Fruit fly (Drosophila melanogaster) whole organism, prepupa: ENCODE results near the gene CG1951.
A peak's percentile ranks its signal among the peaks of the same experiment; 100 is the strongest.

Experiments used
- CG10631 ChIP-seq: fragments of 200-800 bp; sonication (Bioruptor generic); optimal IDR thresholded peaks from 2 replicates; lab custom pipeline; 2016; ENCODE audit warnings: missing biosample characterization, missing genetic modification characterization
- CG11294 ChIP-seq: fragments of 200-800 bp; sonication (Bioruptor generic); IDR thresholded peaks from 2 replicates; pipeline ENCODE4 v1.3.6; 2022; ENCODE audit warnings: missing biosample characterization, missing genetic modification characterization
- CG11762 ChIP-seq: fragments of 200-800 bp; sonication (Bioruptor generic); optimal IDR thresholded peaks from 3 replicates; lab custom pipeline; 2016; ENCODE audit warnings: missing biosample characterization, missing genetic modification characterization; ENCODE audit not compliant: insufficient read depth
- CG11902 ChIP-seq: fragments of 200-800 bp; sonication (Bioruptor generic); optimal IDR thresholded peaks from 3 replicates; lab custom pipeline; 2016; ENCODE audit warnings: missing biosample characterization, missing genetic modification characterization
- CG1621 ChIP-seq: fragments of 200-800 bp; sonication (Bioruptor generic); optimal IDR thresholded peaks from 3 replicates; lab custom pipeline; 2018; ENCODE audit warnings: missing biosample characterization, mild to moderate bottlenecking, missing genetic modification characterization
- CG16779 ChIP-seq: fragments of 200-800 bp; sonication (Bioruptor generic); optimal IDR thresholded peaks from 3 replicates; lab custom pipeline; 2017; ENCODE audit warnings: missing biosample characterization, mild to moderate bottlenecking, missing genetic modification characterization
- CG32006 ChIP-seq: fragments of 200-800 bp; sonication (Bioruptor generic); optimal IDR thresholded peaks from 3 replicates; lab custom pipeline; 2017; ENCODE audit warnings: missing biosample characterization, mild to moderate bottlenecking, missing genetic modification characterization
- CG3919 ChIP-seq: fragments of 200-800 bp; sonication (Bioruptor generic); optimal IDR thresholded peaks from 3 replicates; lab custom pipeline; 2016; ENCODE audit warnings: missing biosample characterization, missing genetic modification characterization
- CG4318 ChIP-seq: fragments of 200-800 bp; sonication (Bioruptor generic); optimal IDR thresholded peaks from 3 replicates; lab custom pipeline; 2017; ENCODE audit warnings: missing biosample characterization, mild to moderate bottlenecking, missing genetic modification characterization
- CG6163 ChIP-seq: fragments of 200-800 bp; sonication (Bioruptor generic); IDR thresholded peaks from 3 replicates; pipeline ENCODE4 v1.3.6; 2022; ENCODE audit warnings: missing biosample characterization, missing genetic modification characterization
- CG6792 ChIP-seq: fragments of 200-800 bp; sonication (Bioruptor generic); optimal IDR thresholded peaks from 3 replicates; lab custom pipeline; 2016; ENCODE audit warnings: missing biosample characterization, missing genetic modification characterization
- CG6808 ChIP-seq: fragments of 200-800 bp; sonication (Bioruptor generic); optimal IDR thresholded peaks from 3 replicates; lab custom pipeline; 2017; ENCODE audit warnings: missing biosample characterization, missing genetic modification characterization, mild to moderate bottlenecking, moderate library complexity, missing genetic modification reagents
- CG6854 ChIP-seq: fragments of 200-800 bp; sonication (Bioruptor generic); optimal IDR thresholded peaks from 2 replicates; lab custom pipeline; 2017; ENCODE audit warnings: missing biosample characterization, mild to moderate bottlenecking, missing genetic modification characterization
- CG7368 ChIP-seq: fragments of 200-800 bp; sonication (Bioruptor generic); optimal IDR thresholded peaks from 3 replicates; lab custom pipeline; 2016; ENCODE audit warnings: missing biosample characterization, missing genetic modification characterization
- CG8119 ChIP-seq: fragments of 200-800 bp; sonication (Bioruptor generic); IDR thresholded peaks from 3 replicates; pipeline ENCODE4 v1.3.6; 2022; ENCODE audit warnings: missing biosample characterization, missing genetic modification characterization
- CG9139 ChIP-seq: fragments of 200-800 bp; sonication (Bioruptor generic); optimal IDR thresholded peaks from 3 replicates; lab custom pipeline; 2017; ENCODE audit warnings: missing biosample characterization, mild to moderate bottlenecking, missing genetic modification characterization
- Eip75B ChIP-seq: fragments of 200-800 bp; sonication (Bioruptor generic); optimal IDR thresholded peaks from 3 replicates; lab custom pipeline; 2016; ENCODE audit warnings: missing biosample characterization, missing genetic modification characterization
- Eip93F ChIP-seq: fragments of 200-800 bp; sonication (Bioruptor generic); optimal IDR thresholded peaks from 2 replicates; lab custom pipeline; 2016; ENCODE audit warnings: missing biosample characterization, mild to moderate bottlenecking, missing genetic modification characterization
- Ets96B ChIP-seq: fragments of 200-800 bp; optimal IDR thresholded peaks from 2 replicates; lab custom pipeline; 2019; ENCODE audit warnings: missing biosample characterization, mild to moderate bottlenecking, missing genetic modification characterization, moderate library complexity
- Gug ChIP-seq: fragments of 200-800 bp; sonication (Bioruptor generic); IDR thresholded peaks from 2 replicates; pipeline ENCODE4 v1.3.6; 2022; ENCODE audit warnings: missing biosample characterization, missing genetic modification characterization
- Hr38 ChIP-seq: sonication (Bioruptor generic); optimal IDR thresholded peaks from 2 replicates; lab custom pipeline; 2016; ENCODE audit warnings: missing biosample characterization, missing genetic modification characterization
- Hr39 ChIP-seq: fragments of 200-800 bp; sonication (Bioruptor generic); optimal IDR thresholded peaks from 2 replicates; lab custom pipeline; 2016; ENCODE audit warnings: missing biosample characterization, missing genetic modification characterization
- Hr4 ChIP-seq: fragments of 200-800 bp; sonication (Bioruptor generic); optimal IDR thresholded peaks from 3 replicates; lab custom pipeline; 2016; ENCODE audit warnings: missing biosample characterization, missing genetic modification characterization
- Lpt ChIP-seq: fragments of 200-800 bp; sonication (Bioruptor generic); optimal IDR thresholded peaks from 3 replicates; lab custom pipeline; 2016; ENCODE audit warnings: missing biosample characterization, missing genetic modification characterization
- Met ChIP-seq: fragments of 200-800 bp; sonication (Bioruptor generic); optimal IDR thresholded peaks from 3 replicates; lab custom pipeline; 2016; ENCODE audit warnings: missing biosample characterization, missing genetic modification characterization
- OdsH ChIP-seq: fragments of 200-800 bp; sonication (Bioruptor generic); optimal IDR thresholded peaks from 3 replicates; lab custom pipeline; 2016; ENCODE audit warnings: missing biosample characterization, missing genetic modification characterization
- Smox ChIP-seq: fragments of 200-800 bp; sonication (Bioruptor generic); optimal IDR thresholded peaks from 3 replicates; lab custom pipeline; 2016; ENCODE audit warnings: missing biosample characterization, missing genetic modification characterization
- Sox15 ChIP-seq: fragments of 200-800 bp; sonication (Bioruptor generic); optimal IDR thresholded peaks from 3 replicates; lab custom pipeline; 2016; ENCODE audit warnings: missing biosample characterization, missing genetic modification characterization
- achi ChIP-seq: fragments of 200-800 bp; sonication (Bioruptor generic); optimal IDR thresholded peaks from 3 replicates; lab custom pipeline; 2016; ENCODE audit warnings: missing biosample characterization, missing genetic modification characterization
- cyc ChIP-seq: fragments of 200-800 bp; sonication (Bioruptor generic); optimal IDR thresholded peaks from 3 replicates; lab custom pipeline; 2016; ENCODE audit warnings: missing biosample characterization, missing genetic modification characterization
- dsx ChIP-seq: fragments of 200-800 bp; optimal IDR thresholded peaks from 3 replicates; lab custom pipeline; 2019; ENCODE audit warnings: missing biosample characterization, mild to moderate bottlenecking, missing genetic modification characterization, moderate library complexity; ENCODE audit not compliant: poor library complexity, severe bottlenecking
- eg ChIP-seq: fragments of 200-800 bp; sonication (Bioruptor generic); IDR thresholded peaks from 3 replicates; pipeline ENCODE4 v1.3.6; 2022; ENCODE audit warnings: missing biosample characterization, missing genetic modification characterization
- esn ChIP-seq: fragments of 200-800 bp; sonication (Bioruptor generic); optimal IDR thresholded peaks from 2 replicates; lab custom pipeline; 2016; ENCODE audit warnings: missing biosample characterization, mild to moderate bottlenecking, missing genetic modification characterization, moderate library complexity
- fd85E ChIP-seq: fragments of 200-800 bp; sonication (Bioruptor generic); optimal IDR thresholded peaks from 3 replicates; lab custom pipeline; 2016; ENCODE audit warnings: missing biosample characterization, missing genetic modification characterization
- lz ChIP-seq: fragments of 200-800 bp; sonication (Bioruptor generic); optimal IDR thresholded peaks from 3 replicates; lab custom pipeline; 2016; ENCODE audit warnings: missing biosample characterization, missing genetic modification characterization
- net ChIP-seq: fragments of 200-800 bp; sonication (Bioruptor generic); optimal IDR thresholded peaks from 3 replicates; lab custom pipeline; 2016; ENCODE audit warnings: missing biosample characterization, missing genetic modification characterization
- salr ChIP-seq, 2 experiments: fragments of 200-800 bp; sonication (Bioruptor generic); optimal IDR thresholded peaks; 3 replicates each; lab custom pipeline; 2016 to 2018; ENCODE audit warnings: missing biosample characterization in 2 of 2, missing genetic modification characterization in 2 of 2, mild to moderate bottlenecking in 1 of 2
- spab ChIP-seq: fragments of 200-800 bp; sonication (Bioruptor generic); optimal IDR thresholded peaks from 2 replicates; lab custom pipeline; 2017; ENCODE audit warnings: missing biosample characterization, mild to moderate bottlenecking, missing genetic modification characterization, missing genetic modification reagents
- svp ChIP-seq: fragments of 200-800 bp; sonication (Bioruptor generic); peaks from one replicate; lab custom pipeline; 2016; ENCODE audit warnings: missing biosample characterization, missing genetic modification characterization
- topi ChIP-seq: fragments of 200-800 bp; sonication (Bioruptor generic); optimal IDR thresholded peaks from 3 replicates; lab custom pipeline; 2016; ENCODE audit warnings: missing biosample characterization, missing genetic modification characterization

The CG1951 gene

DNA sequence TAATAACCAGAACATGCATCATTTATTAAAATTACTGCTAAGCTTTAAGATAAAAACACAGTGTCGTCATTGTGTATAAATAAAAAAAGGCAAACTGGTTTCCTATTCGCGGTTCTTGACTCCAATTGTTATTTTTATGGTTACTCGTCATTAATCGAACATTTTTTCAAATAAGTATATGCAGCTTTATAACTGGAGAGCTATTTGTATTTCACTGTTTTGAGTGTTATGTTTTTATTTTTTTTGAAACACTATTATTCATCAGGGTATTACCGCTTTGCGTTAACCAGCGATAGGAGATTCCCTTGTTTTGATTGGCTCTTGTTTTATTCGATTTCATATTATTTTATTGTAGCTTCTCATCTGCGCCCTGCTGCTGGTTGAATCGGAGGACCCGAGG lies 15.9 kb upstream of the CG1951 start (continued):
- TF ChIP-seq CG32006 (GFP tag; lab: Kevin White, UChicago): peak; percentile 23

- TF ChIP-seq CG11762: no peak
- TF ChIP-seq eg (GFP tag; lab: Robert Waterston, UW): 0 out of 3 replicates have a peak, but pooled peaks have one; percentile 18
- TF ChIP-seq, all 60 proteins: peak for 1
Observed at dm6 chr3R:29020366-29020765, 6.7 kb upstream of the CG1951 start, which contains the start of gene wat. wat (minus strand) TSS chr3R:29020406.

DNA sequence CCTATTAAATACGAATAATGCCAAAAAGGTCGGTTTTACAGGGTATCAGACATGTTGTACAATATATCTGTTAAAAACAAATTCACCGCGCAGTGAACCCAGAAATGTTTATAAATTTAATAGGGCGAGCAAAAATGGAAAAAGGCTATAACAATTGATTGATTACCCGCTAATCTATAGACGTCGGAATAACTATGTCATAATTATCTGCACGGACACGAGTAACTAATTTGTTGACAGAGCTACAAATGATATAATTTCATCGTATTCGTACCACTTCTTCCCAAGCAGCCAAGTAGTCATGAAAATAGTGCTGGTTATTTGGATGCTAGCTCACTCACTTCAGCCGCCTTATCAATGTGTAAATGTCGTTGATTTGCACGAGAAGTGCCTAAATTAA lies 2.4 kb upstream of the CG1951 start, which contains the start of gene CG14518:
Gene CG14518, plus strand, starts transcription at position 301 of the 400 bp plus-strand sequence.
- TF ChIP-seq CG6163 (GFP tag; lab: Robert Waterston, UW) (no peak), lz (no peak), CG6854 (GFP tag; lab: Kevin White, UChicago) (no peak), esn (no peak), dsx (GFP tag; lab: Kevin White, UChicago) (no peak), CG10631 (GFP tag; lab: Kevin White, UChicago) (no peak), Eip93F (GFP tag; lab: Kevin White, UChicago) (no peak), Hr39 (GFP tag; lab: Kevin White, UChicago) (no peak), Hr38 (GFP tag; lab: Kevin White, UChicago) (no peak)

- no peak for TF ChIP-seq CG4318 (GFP tag; lab: Kevin White, UChicago)
- TF ChIP-seq Met (GFP tag; lab: Kevin White, UChicago): no peak
- no peak for TF ChIP-seq CG1621
- no peak for TF ChIP-seq CG11902 (GFP tag; lab: Kevin White, UChicago)
- TF ChIP-seq cyc (GFP tag; lab: Kevin White, UChicago): no peak
- no peak for TF ChIP-seq Eip75B
- TF ChIP-seq Hr38 (GFP tag; lab: Kevin White, UChicago): no peak
- TF ChIP-seq fd85E (GFP tag; lab: Kevin White, UChicago): no peak
- no peak for TF ChIP-seq CG11294 (GFP tag; lab: Robert Waterston, UW)
- TF ChIP-seq Hr39 (GFP tag; lab: Kevin White, UChicago): no peak
- TF ChIP-seq CG7368 (GFP tag; lab: Kevin White, UChicago): no peak
- no peak for TF ChIP-seq salr (GFP tag; optimal IDR thresholded peaks at IDR 0.05; lab: Kevin White, UChicago)
- no peak for TF ChIP-seq OdsH (GFP tag; lab: Kevin White, UChicago)
- TF ChIP-seq lz: no peak
- TF ChIP-seq CG16779: no peak
Observed at dm6 chr3R:29032542-29032941, 5.5 kb downstream of the CG1951 start, which contains the start of gene Ssl2. Ssl2 (minus strand) TSS chr3R:29032642.

DNA sequence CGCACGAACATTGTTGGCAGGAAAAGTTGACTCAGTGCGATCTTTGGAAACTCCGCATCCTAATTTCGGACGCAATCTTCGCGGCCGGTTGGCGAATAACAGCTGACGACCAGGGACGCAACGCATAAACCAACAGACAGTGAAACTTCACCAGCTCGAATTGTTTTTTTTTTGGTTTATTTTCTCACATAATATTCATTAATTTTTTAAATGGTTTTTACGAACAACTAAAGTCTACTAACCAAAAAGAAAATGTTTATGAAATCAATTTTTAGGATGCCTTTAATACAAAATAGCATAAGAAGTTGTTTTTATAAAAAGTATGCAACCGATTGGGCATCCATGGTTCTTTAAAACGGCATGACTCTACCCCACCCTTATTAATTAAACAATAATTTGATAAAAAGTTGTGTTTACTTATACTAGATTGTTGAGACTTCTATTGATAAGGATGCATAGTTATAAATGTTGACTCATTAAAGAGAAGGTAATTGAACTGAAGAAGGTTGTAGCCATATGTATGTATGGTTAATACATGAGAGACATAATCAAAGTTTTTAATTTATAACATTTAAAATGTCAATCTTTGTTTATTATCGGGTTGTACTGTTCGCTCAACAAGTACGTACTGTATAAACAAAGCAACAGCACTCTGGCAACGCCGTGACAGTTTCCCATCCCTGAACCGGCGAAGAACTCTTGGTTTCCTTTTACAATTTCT lies 7.0 kb downstream of the CG1951 start, which contains the start of the genes beta4GalNAcTB and Cpsf100:
Gene beta4GalNAcTB, minus strand, starts transcription at position 100 of the 721 bp plus-strand sequence.
Gene Cpsf100, plus strand, starts transcription at position 665 of the 721 bp plus-strand sequence.
- TF ChIP-seq Hr4 (GFP tag; lab: Kevin White, UChicago): peak; percentile 68
- peak; percentile 64 for TF ChIP-seq spab
- no peak for TF ChIP-seq fd85E (GFP tag; lab: Kevin White, UChicago)
- TF ChIP-seq Lpt (GFP tag; lab: Kevin White, UChicago): peak; percentile 51
- TF ChIP-seq CG6808 (GFP tag; lab: Kevin White, UChicago): no peak
- TF ChIP-seq CG32006 (GFP tag; lab: Kevin White, UChicago): peak; percentile 91
- TF ChIP-seq CG1621: peak; percentile 1
- peak; percentile 82 for TF ChIP-seq cyc (GFP tag; lab: Kevin White, UChicago)
- peak; percentile 90 for TF ChIP-seq Sox15 (GFP tag; lab: Kevin White, UChicago)
- peak; percentile 78 for TF ChIP-seq CG3919 (GFP tag; lab: Kevin White, UChicago)
- TF ChIP-seq CG8119 (GFP tag; lab: Robert Waterston, UW): peak; percentile 65
- peak; percentile 27; the same call in 1 of the 2 replicates for TF ChIP-seq Gug (GFP tag; lab: Robert Waterston, UW)
- TF ChIP-seq Eip75B: peak; percentile 78
- TF ChIP-seq Met (GFP tag; lab: Kevin White, UChicago): peak; percentile 73
- TF ChIP-seq achi (GFP tag; lab: Kevin White, UChicago): peak; percentile 74
- TF ChIP-seq CG6163 (GFP tag; lab: Robert Waterston, UW): peak; percentile 41
- peak; percentile 41 for TF ChIP-seq CG6854 (GFP tag; lab: Kevin White, UChicago)
- no peak for TF ChIP-seq CG16779
- no peak for TF ChIP-seq CG9139 (GFP tag; lab: Kevin White, UChicago)
- TF ChIP-seq Ets96B (tag; lab: Kevin White, UChicago): peak; percentile 68
- TF ChIP-seq Hr38 (GFP tag; lab: Kevin White, UChicago): no peak
- peak; percentile 84 for TF ChIP-seq topi (GFP tag; lab: Kevin White, UChicago)
- peak; percentile 82 for TF ChIP-seq net (GFP tag; lab: Kevin White, UChicago)
- TF ChIP-seq Eip93F (GFP tag; lab: Kevin White, UChicago): no peak
- peak; percentile 69 for TF ChIP-seq CG6792 (GFP tag; lab: Kevin White, UChicago)
- TF ChIP-seq Smox (GFP tag; lab: Kevin White, UChicago): peak; percentile 36
- TF ChIP-seq salr (GFP tag; optimal IDR thresholded peaks at IDR 0.05; lab: Kevin White, UChicago): peak in 1 of 2 experiments; percentile 93
- peak; percentile 7; the same call in 1 of the 2 replicates for TF ChIP-seq CG11294 (GFP tag; lab: Robert Waterston, UW)
- peak; percentile 89 for TF ChIP-seq svp (GFP tag; lab: Kevin White, UChicago)
- TF ChIP-seq CG11902 (GFP tag; lab: Kevin White, UChicago): peak; percentile 87
